Fruit fly (Drosophila melanogaster) whole organism: Measurements from ENCODE around the gene CG6999.

Experiments used
- CG8478 ChIP-seq: fragments of >200 bp; optimal IDR thresholded peaks from 2 replicates; lab custom pipeline; 2018; ENCODE audit warnings: inconsistent platforms
- Dll ChIP-seq: fragments of >200 bp; optimal IDR thresholded peaks from 2 replicates; lab custom pipeline; 2017
- EcR ChIP-seq, 2 experiments: fragments of >200 bp; optimal IDR thresholded peaks; 2 replicates each; lab custom pipeline; 2017; ENCODE audit warnings: missing biosample characterization in 2 of 2, missing genetic modification characterization in 2 of 2, missing genetic modification reagents in 2 of 2
- pan ChIP-seq: fragments of >200 bp; optimal IDR thresholded peaks from 2 replicates; lab custom pipeline; 2017
- psq ChIP-seq: fragments of >200 bp; optimal IDR thresholded peaks from 2 replicates; lab custom pipeline; 2017
- usp ChIP-seq: fragments of >200 bp; optimal IDR thresholded peaks from 2 replicates; lab custom pipeline; 2017; ENCODE audit warnings: missing biosample characterization, missing genetic modification characterization, mixed read lengths

dm6 chrX:9064029-9064428 is 24.1 kb upstream of the CG6999 start:
- TF ChIP-seq pan (no peak), usp (GFP tag; lab: Kevin White, UChicago) (no peak), psq (lab: Kevin White, UChicago) (no peak), Dll (no peak), CG8478 (lab: Kevin White, UChicago) (no peak), EcR (GFP tag; optimal IDR thresholded peaks at IDR 0.05; lab: Kevin White, UChicago) (no peak)
